Worm (Caenorhabditis elegans) whole organism, L4 larva: ENCODE results near the gene F47B8.3.

Experiments
- D1046.2 ChIP-seq: fragments of 200-800 bp; sonication (Bioruptor generic); IDR thresholded peaks from 2 replicates; pipeline ENCODE4 v1.3.6; 2022; ENCODE audit warnings: missing genetic modification characterization, missing compliant biosample characterization
- F10B5.3 ChIP-seq: sonication (generic microtip); optimal IDR thresholded peaks from 2 replicates; lab custom pipeline; 2016; ENCODE audit warnings: mild to moderate bottlenecking, missing genetic modification characterization, missing compliant biosample characterization
- F37D6.2 ChIP-seq: sonication (generic microtip); optimal IDR thresholded peaks from 2 replicates; lab custom pipeline; 2016; ENCODE audit warnings: mild to moderate bottlenecking, missing genetic modification characterization, missing compliant biosample characterization
- T26A8.4 ChIP-seq: fragments of 200-800 bp; sonication (Bioruptor generic); IDR thresholded peaks from 2 replicates; pipeline ENCODE4 v1.3.6; 2022; ENCODE audit warnings: missing genetic modification characterization, missing compliant biosample characterization
- Y5F2A.4 ChIP-seq: fragments of 200-800 bp; sonication (Bioruptor generic); optimal IDR thresholded peaks from 2 replicates; lab custom pipeline; 2018; ENCODE audit warnings: mild to moderate bottlenecking, missing genetic modification characterization, missing compliant biosample characterization
- Y75B8A.6 ChIP-seq: fragments of 200-800 bp; sonication (Bioruptor generic); IDR thresholded peaks from 2 replicates; pipeline ENCODE4 v1.3.6; 2022; ENCODE audit warnings: missing genetic modification reagents, missing genetic modification characterization, missing compliant biosample characterization
- aha-1 ChIP-seq: fragments of 150-350 bp; peaks from one replicate; lab custom pipeline; 2014; ENCODE audit warnings: missing biosample characterization, missing genetic modification characterization
- aly-2 ChIP-seq: sonication (generic microtip); optimal IDR thresholded peaks from 2 replicates; lab custom pipeline; 2018; ENCODE audit warnings: missing biosample characterization, missing genetic modification characterization
- arid-1 ChIP-seq: fragments of 200-800 bp; sonication (Bioruptor generic); conservative IDR thresholded peaks from 2 replicates; pipeline ENCODE4 v1.3.6; 2022; ENCODE audit warnings: missing genetic modification reagents, missing genetic modification characterization, missing compliant biosample characterization
- attf-4 ChIP-seq: sonication (generic microtip); optimal IDR thresholded peaks from 3 replicates; lab custom pipeline; 2017; ENCODE audit warnings: missing biosample characterization, missing genetic modification characterization
- ceh-62 ChIP-seq: sonication (generic microtip); optimal IDR thresholded peaks from 2 replicates; lab custom pipeline; 2017; ENCODE audit warnings: missing biosample characterization, missing genetic modification characterization
- cey-2 ChIP-seq: sonication (generic microtip); optimal IDR thresholded peaks from 3 replicates; lab custom pipeline; 2017; ENCODE audit warnings: missing genetic modification characterization, mild to moderate bottlenecking, missing compliant biosample characterization, antibody characterized with exemption, borderline replicate concordance; ENCODE audit not compliant: insufficient read depth
- daf-12 ChIP-seq: fragments of 150-350 bp; optimal IDR thresholded peaks from 2 replicates; lab custom pipeline; 2014; ENCODE audit warnings: missing biosample characterization, missing genetic modification reagents, missing genetic modification characterization
- daf-16 ChIP-seq, 3 experiments: sonication (generic microtip); optimal IDR thresholded peaks; 2 replicates each; lab custom pipeline; 2016 to 2017; ENCODE audit warnings: missing genetic modification characterization in 3 of 3, missing genetic modification reagents in 3 of 3, mild to moderate bottlenecking in 2 of 3, missing compliant biosample characterization in 2 of 3, missing biosample characterization in 1 of 3, moderate library complexity in 1 of 3
- dmd-9 ChIP-seq: fragments of 200-800 bp; sonication (Bioruptor generic); IDR thresholded peaks from 2 replicates; pipeline ENCODE4 v1.3.6; 2022; ENCODE audit warnings: missing genetic modification reagents, missing genetic modification characterization, missing compliant biosample characterization
- egl-43 ChIP-seq: fragments of 200-800 bp; sonication (Bioruptor generic); IDR thresholded peaks from 2 replicates; pipeline ENCODE4 v1.3.6; 2022; ENCODE audit warnings: missing genetic modification reagents, missing genetic modification characterization, missing compliant biosample characterization
- hlh-11 ChIP-seq: fragments of 200-800 bp; sonication (Bioruptor generic); optimal IDR thresholded peaks from 2 replicates; lab custom pipeline; 2018; ENCODE audit warnings: mild to moderate bottlenecking, missing genetic modification characterization, missing compliant biosample characterization
- lin-13 ChIP-seq: fragments of 150-350 bp; optimal IDR thresholded peaks from 2 replicates; lab custom pipeline; 2014; ENCODE audit warnings: missing biosample characterization, missing genetic modification reagents, missing genetic modification characterization
- lin-38 ChIP-seq: fragments of 200-800 bp; sonication (Bioruptor generic); IDR thresholded peaks from 2 replicates; pipeline ENCODE4 v1.3.6; 2022; ENCODE audit warnings: missing genetic modification reagents, missing genetic modification characterization, missing compliant biosample characterization
- lin-39 ChIP-seq: fragments of 150-350 bp; optimal IDR thresholded peaks from 2 replicates; lab custom pipeline; 2014; ENCODE audit warnings: missing biosample characterization, missing genetic modification reagents, missing genetic modification characterization
- lsy-2 ChIP-seq, 2 experiments: fragments of 150-350 bp in 1 of 2; sonication (generic microtip) in 1 of 2; optimal IDR thresholded peaks; 2 replicates each; lab custom pipeline; 2014 to 2017; ENCODE audit warnings: missing biosample characterization in 2 of 2, missing genetic modification characterization in 2 of 2
- madf-9 ChIP-seq: fragments of 200-800 bp; sonication (Bioruptor generic); conservative IDR thresholded peaks from 2 replicates; pipeline ENCODE4 v1.3.6; 2022; ENCODE audit warnings: missing genetic modification reagents, missing genetic modification characterization, missing compliant biosample characterization
- mxl-2 ChIP-seq: fragments of 200-800 bp; sonication (Bioruptor generic); conservative IDR thresholded peaks from 2 replicates; pipeline ENCODE4 v1.3.6; 2022; ENCODE audit warnings: missing genetic modification reagents, missing genetic modification characterization, missing compliant biosample characterization
- mxl-3 ChIP-seq: fragments of 200-800 bp; sonication (Bioruptor generic); optimal IDR thresholded peaks from 2 replicates; lab custom pipeline; 2018; ENCODE audit warnings: mild to moderate bottlenecking, missing genetic modification characterization, missing compliant biosample characterization
- nhr-10 ChIP-seq: fragments of 150-350 bp; optimal IDR thresholded peaks from 2 replicates; lab custom pipeline; 2014; ENCODE audit warnings: missing biosample characterization, missing genetic modification characterization
- nhr-11 ChIP-seq: fragments of 150-350 bp; optimal IDR thresholded peaks from 2 replicates; lab custom pipeline; 2014; ENCODE audit warnings: missing biosample characterization, missing genetic modification characterization
- nhr-28 ChIP-seq: fragments of 150-350 bp; optimal IDR thresholded peaks from 2 replicates; lab custom pipeline; 2014; ENCODE audit warnings: missing biosample characterization, missing genetic modification characterization
- nhr-41 ChIP-seq: fragments of 200-800 bp; sonication (Bioruptor generic); IDR thresholded peaks from 2 replicates; pipeline ENCODE4 v1.3.6; 2022; ENCODE audit warnings: missing genetic modification reagents, missing genetic modification characterization, missing compliant biosample characterization
- nhr-48 ChIP-seq: sonication (generic microtip); optimal IDR thresholded peaks from 2 replicates; lab custom pipeline; 2016; ENCODE audit warnings: mild to moderate bottlenecking, missing genetic modification characterization, missing compliant biosample characterization
- nhr-76 ChIP-seq: fragments of 150-350 bp; optimal IDR thresholded peaks from 2 replicates; lab custom pipeline; 2014; ENCODE audit warnings: missing biosample characterization, missing genetic modification characterization
- set-16 ChIP-seq: fragments of 200-800 bp; sonication (Bioruptor generic); IDR thresholded peaks from 2 replicates; pipeline ENCODE4 v1.3.6; 2022; ENCODE audit warnings: missing genetic modification reagents, missing genetic modification characterization, missing compliant biosample characterization
- skn-1 ChIP-seq: fragments of 150-350 bp; optimal IDR thresholded peaks from 2 replicates; lab custom pipeline; 2014; ENCODE audit warnings: missing biosample characterization, missing genetic modification characterization
- snpc-4 ChIP-seq: fragments of 150-350 bp; optimal IDR thresholded peaks from 2 replicates; lab custom pipeline; 2014; ENCODE audit warnings: missing biosample characterization, missing genetic modification characterization
- spr-1 ChIP-seq: sonication (generic microtip); optimal IDR thresholded peaks from 2 replicates; lab custom pipeline; 2016; ENCODE audit warnings: mild to moderate bottlenecking, missing genetic modification characterization, missing compliant biosample characterization
- tag-97 ChIP-seq: fragments of 200-800 bp; sonication (Bioruptor generic); IDR thresholded peaks from 2 replicates; pipeline ENCODE4 v1.3.6; 2022; ENCODE audit warnings: missing genetic modification characterization, missing compliant biosample characterization
- unc-39 ChIP-seq: sonication (generic microtip); optimal IDR thresholded peaks from 2 replicates; lab custom pipeline; 2017; ENCODE audit warnings: missing biosample characterization, missing genetic modification characterization
- unc-62 ChIP-seq, 3 experiments: fragments of 150-350 bp in 1 of 3; sonication (generic microtip); optimal IDR thresholded peaks in 2 of 3; peaks in 1 of 3; 1 replicate in 1 of 3; 2 replicates in 2 of 3; lab custom pipeline; 2014 to 2017; ENCODE audit warnings: missing biosample characterization in 3 of 3, missing genetic modification characterization in 3 of 3, missing genetic modification reagents in 3 of 3, missing genotype in 1 of 3
- zip-11 ChIP-seq: fragments of 200-800 bp; sonication (Bioruptor generic); IDR thresholded peaks from 2 replicates; pipeline ENCODE4 v1.3.6; 2022; ENCODE audit warnings: missing genetic modification characterization, missing compliant biosample characterization

Gene F47B8.3

DNA sequence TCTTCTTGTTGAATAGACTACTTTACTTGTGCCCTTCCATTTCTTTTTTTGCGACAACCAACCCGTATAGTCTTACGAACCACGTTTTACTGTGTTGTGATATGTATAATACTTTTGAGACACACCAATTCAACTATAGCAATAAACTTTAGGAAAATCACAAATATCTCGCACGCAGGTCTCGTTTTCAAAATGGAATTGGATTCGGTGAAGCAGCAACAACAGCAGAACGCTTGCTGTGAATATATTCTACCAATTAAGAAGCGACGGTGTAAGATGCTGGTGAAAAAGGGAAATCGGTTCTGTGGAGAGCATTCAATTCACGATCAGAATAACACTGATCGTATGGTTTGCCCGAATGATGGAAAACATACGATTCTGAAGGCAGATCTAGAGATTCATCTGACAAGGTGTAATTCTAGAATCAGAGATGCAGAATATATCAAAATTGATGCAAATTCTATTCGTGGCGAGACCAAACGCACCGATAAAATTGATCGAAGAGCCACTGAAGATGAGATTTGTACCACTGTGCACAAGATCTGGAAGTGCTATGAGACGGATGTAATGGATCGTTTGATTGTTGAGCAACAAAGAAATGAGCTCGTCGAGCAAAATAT is 31.6 kb upstream of the F47B8.3 start, which contains the start of gene Y49A3A.3 (continued):
- TF ChIP-seq dmd-9 (no peak), D1046.2 (GFP tag; lab: Robert Waterston, UW) (0 out of 2 replicates have a peak, but pooled peaks have one; percentile 7), lin-38 (GFP tag; lab: Robert Waterston, UW) (peak; percentile 66), F37D6.2 (tag; lab: Kevin White, UChicago) (no peak), nhr-11 (tag; lab: Kevin White, UChicago) (no peak), spr-1 (tag; lab: Kevin White, UChicago) (peak; percentile 65), zip-11 (0 out of 2 replicates have a peak, but pooled peaks have one; percentile 22), nhr-48 (tag; lab: Kevin White, UChicago) (peak; percentile 57), nhr-10 (tag; lab: Kevin White, UChicago) (no peak), T26A8.4 (peak; percentile 86), hlh-11 (tag; lab: Kevin White, UChicago) (peak; percentile 55), madf-9 (GFP tag; lab: Robert Waterston, UW) (peak; percentile 30; the same call in 1 of the 2 replicates), lin-13 (peak; percentile 7), daf-12 (no peak), cey-2 (tag; lab: Kevin White, UChicago) (no peak), attf-4 (tag; lab: Kevin White, UChicago) (no peak), lsy-2 (tag; optimal IDR thresholded peaks at IDR 0.05; lab: Kevin White, UChicago) (peak in 1 of 2 experiments; percentile 65), Y5F2A.4 (GFP tag; lab: Kevin White, UChicago) (peak; percentile 62), arid-1 (GFP tag; lab: Robert Waterston, UW) (peak; percentile 58; the same call in 1 of the 2 replicates), F10B5.3 (tag; lab: Kevin White, UChicago) (no peak), aly-2 (tag; lab: Kevin White, UChicago) (peak; percentile 83), daf-16 (GFP tag; optimal IDR thresholded peaks at IDR 0.05; lab: Kevin White, UChicago) (peak in 1 of 2 experiments; percentile 28), daf-16 (tag; optimal IDR thresholded peaks at IDR 0.05; lab: Kevin White, UChicago) (peak; percentile 61), lin-39 (no peak), ceh-62 (no peak), egl-43 (peak; percentile 69; the same call in 1 of the 2 replicates), nhr-41 (no peak), Y75B8A.6 (GFP tag; lab: Robert Waterston, UW) (no peak), tag-97 (GFP tag; lab: Robert Waterston, UW) (no peak), snpc-4 (tag; lab: Kevin White, UChicago) (no peak), nhr-76 (tag; lab: Kevin White, UChicago) (no peak)

DNA sequence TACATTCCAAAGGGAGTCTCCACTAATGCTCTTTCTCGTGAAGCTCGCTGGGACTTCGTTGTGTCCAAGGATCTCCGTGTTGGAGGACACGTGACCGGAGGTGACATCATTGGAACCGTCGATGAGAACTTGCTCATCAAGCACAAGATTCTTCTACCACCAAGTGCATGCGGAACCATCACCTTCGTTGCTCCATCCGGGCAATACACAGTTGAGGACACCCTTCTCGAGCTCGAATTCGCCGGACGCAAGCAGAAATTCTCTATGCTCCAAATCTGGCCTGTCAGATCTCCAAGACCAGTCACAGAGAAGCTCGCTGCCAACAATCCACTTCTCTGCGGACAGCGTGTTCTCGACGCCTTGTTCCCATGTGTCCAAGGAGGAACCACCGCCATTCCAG is 29.2 kb upstream of the F47B8.3 start:
- no peak for TF ChIP-seq mxl-2 (GFP tag; lab: Robert Waterston, UW)
- TF ChIP-seq unc-39 = no peak
- no peak for TF ChIP-seq egl-43
- TF ChIP-seq aha-1 (tag; lab: Kevin White, UChicago) = peak; percentile 81
- peak; percentile 56 for TF ChIP-seq set-16
- TF ChIP-seq mxl-3 = peak; percentile 5

- TF ChIP-seq daf-16 (GFP tag; optimal IDR thresholded peaks at IDR 0.05; lab: Kevin White, UChicago) = no peak
- no peak for TF ChIP-seq daf-16 (tag; optimal IDR thresholded peaks at IDR 0.05; lab: Kevin White, UChicago)
- no peak for TF ChIP-seq nhr-28 (tag; lab: Kevin White, UChicago)
- TF ChIP-seq unc-62 (GFP tag; optimal IDR thresholded peaks at IDR 0.05 in 1 of 2; lab: Kevin White, UChicago) = peak in 1 of 2 experiments; percentile 72
- no peak for TF ChIP-seq unc-62 (tag; optimal IDR thresholded peaks at IDR 0.05; lab: Kevin White, UChicago)
- no peak for TF ChIP-seq nhr-48 (tag; lab: Kevin White, UChicago)
- TF ChIP-seq daf-12 = no peak
- no peak for TF ChIP-seq skn-1 (tag; lab: Kevin White, UChicago)
- no peak for TF ChIP-seq D1046.2 (GFP tag; lab: Robert Waterston, UW)
- TF ChIP-seq snpc-4 (tag; lab: Kevin White, UChicago) = no peak
Measured at ce11 chrV:14351629-14352028, 28.8 kb upstream of the F47B8.3 start, which contains the start of gene vha-13. vha-13 (plus strand) TSS chrV:14351709.
